Worm (Caenorhabditis elegans): ENCODE data around the gene vha-7.

- TF ChIP-seq ama-1 (optimal IDR thresholded peaks at IDR 0.05) = no peak
- no peak for TF ChIP-seq ets-7 (tag; optimal IDR thresholded peaks at IDR 0.05)
- no peak for TF ChIP-seq tra-4 (tag; optimal IDR thresholded peaks at IDR 0.05)
- no peak for TF ChIP-seq tbx-11 (GFP tag; IDR thresholded peaks at IDR 0.05)
- no peak; the same call in 1 of the 2 replicates for TF ChIP-seq sea-1 (GFP tag; conservative IDR thresholded peaks at IDR 0.05)
Observed at ce11 chrIV:12653094-12653493, 12.8 kb downstream of the vha-7 start, which contains the start of the genes wdfy-3 and C26H9A.4.
